Worm (Caenorhabditis elegans) whole organism, mixed stage, embryonic: ENCODE data around the gene lim-6.

ENCODE experiments used
- drap-1 ChIP-seq: fragments of 200-800 bp; sonication (Bioruptor generic); optimal IDR thresholded peaks from 3 replicates; lab custom pipeline; 2018; ENCODE audit warnings: mild to moderate bottlenecking, missing genetic modification characterization, missing compliant biosample characterization
- hlh-1 ChIP-seq: fragments of 150-350 bp; optimal IDR thresholded peaks from 2 replicates; lab custom pipeline; 2014; ENCODE audit warnings: missing biosample characterization, missing genetic modification reagents, missing genetic modification characterization
- mab-5 ChIP-seq: fragments of 150-350 bp; optimal IDR thresholded peaks from 2 replicates; lab custom pipeline; 2014; ENCODE audit warnings: missing biosample characterization, missing genetic modification characterization
- mls-2 ChIP-seq: sonication (generic microtip); optimal IDR thresholded peaks from 2 replicates; lab custom pipeline; 2016; ENCODE audit warnings: mild to moderate bottlenecking, missing genetic modification characterization, moderate library complexity, missing compliant biosample characterization
- nhr-12 ChIP-seq: fragments of 150-350 bp; optimal IDR thresholded peaks from 2 replicates; lab custom pipeline; 2014; ENCODE audit warnings: missing biosample characterization, missing genetic modification characterization
- nhr-28 ChIP-seq: fragments of 150-350 bp; optimal IDR thresholded peaks from 2 replicates; lab custom pipeline; 2014; ENCODE audit warnings: missing biosample characterization, missing genetic modification characterization
- snpc-4 ChIP-seq: fragments of 150-350 bp; optimal IDR thresholded peaks from 2 replicates; lab custom pipeline; 2014; ENCODE audit warnings: missing biosample characterization, missing genetic modification characterization
- unc-120 ChIP-seq: sonication (generic microtip); optimal IDR thresholded peaks from 2 replicates; lab custom pipeline; 2017; ENCODE audit warnings: missing genetic modification characterization, missing compliant biosample characterization; ENCODE audit not compliant: poor library complexity, severe bottlenecking
- unc-39 ChIP-seq: fragments of 150-350 bp; optimal IDR thresholded peaks from 2 replicates; lab custom pipeline; 2014; ENCODE audit warnings: missing biosample characterization, missing genetic modification characterization
- unc-62 ChIP-seq: fragments of 150-350 bp; optimal IDR thresholded peaks from 2 replicates; lab custom pipeline; 2014; ENCODE audit warnings: missing biosample characterization, missing genetic modification reagents, missing genetic modification characterization
- ztf-11 ChIP-seq: fragments of 150-350 bp; optimal IDR thresholded peaks from 2 replicates; lab custom pipeline; 2014; ENCODE audit warnings: missing biosample characterization, missing genetic modification characterization

DNA sequence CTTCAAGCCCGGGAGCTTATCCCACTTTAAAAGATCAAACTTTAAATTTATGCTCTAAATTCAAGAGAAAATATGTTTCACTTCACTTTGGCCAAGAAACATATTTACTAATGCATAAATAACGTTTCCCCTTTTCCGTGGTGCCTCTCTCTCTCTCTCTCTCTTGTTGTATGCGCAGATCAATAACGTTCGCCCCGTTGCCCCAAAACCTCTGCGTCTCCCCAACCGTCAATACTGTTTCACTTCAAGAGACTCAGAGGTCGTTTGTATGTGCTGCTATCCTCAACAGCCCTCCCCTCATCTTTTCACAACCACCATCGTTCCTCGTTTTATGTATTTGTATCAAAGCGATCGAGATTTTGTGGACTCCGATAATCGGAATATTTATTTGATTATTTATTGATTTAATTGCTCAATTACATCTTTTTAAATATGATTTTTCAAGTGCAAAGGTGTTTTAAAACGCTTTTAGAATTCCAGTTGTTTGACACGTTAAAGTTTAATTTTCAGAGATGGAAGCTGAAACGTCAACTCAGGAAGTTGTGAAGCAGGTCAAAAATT lies 31.5 kb downstream of the lim-6 start, which contains the start of gene ife-4:
- TF ChIP-seq unc-120 (tag; lab: Kevin White, UChicago) = peak; percentile 47
- no peak for TF ChIP-seq unc-39 (tag; lab: Kevin White, UChicago)
- no peak for TF ChIP-seq nhr-12 (tag; lab: Kevin White, UChicago)
- no peak for TF ChIP-seq ztf-11
- no peak for TF ChIP-seq hlh-1 (tag; lab: Kevin White, UChicago)
- TF ChIP-seq mls-2 (tag; lab: Kevin White, UChicago) = peak; percentile 76
- peak; percentile 32 for TF ChIP-seq mab-5 (tag; lab: Kevin White, UChicago)
- TF ChIP-seq drap-1 (GFP tag; lab: Kevin White, UChicago) = peak; percentile 15
- TF ChIP-seq snpc-4 (tag; lab: Kevin White, UChicago) = no peak
- TF ChIP-seq nhr-28 (tag; lab: Kevin White, UChicago) = no peak
- peak; percentile 43 for TF ChIP-seq unc-62 (GFP tag; lab: Kevin White, UChicago)
